Worm (Caenorhabditis elegans) whole organism, mixed stage, embryonic: ENCODE measurements around the gene cpr-9.
A peak's percentile ranks its signal among the peaks of the same experiment; 100 is the strongest.
"Not testable (repeated sequence)": the region's sequence is repeated elsewhere in the genome, so short reads cannot be mapped to it uniquely, and the experiment has no call there.

Experiments used
- M03D4.4 ChIP-seq: sonication (generic microtip); optimal IDR thresholded peaks from 2 replicates; lab custom pipeline; 2017; ENCODE audit warnings: mild to moderate bottlenecking, missing genetic modification characterization, missing compliant biosample characterization
- blmp-1 ChIP-seq: fragments of 150-350 bp; optimal IDR thresholded peaks from 2 replicates; lab custom pipeline; 2014; ENCODE audit warnings: missing biosample characterization, missing genetic modification characterization
- ceh-39 ChIP-seq: fragments of 150-350 bp; optimal IDR thresholded peaks from 2 replicates; lab custom pipeline; 2014; ENCODE audit warnings: missing biosample characterization, missing genetic modification characterization
- ceh-43 ChIP-seq: fragments of 200-800 bp; sonication (Bioruptor generic); optimal IDR thresholded peaks from 2 replicates; lab custom pipeline; 2018; ENCODE audit warnings: mild to moderate bottlenecking, missing genetic modification characterization, moderate library complexity, missing compliant biosample characterization
- ceh-83 ChIP-seq: fragments of 200-800 bp; sonication (Bioruptor generic); optimal IDR thresholded peaks from 2 replicates; lab custom pipeline; 2018; ENCODE audit warnings: mild to moderate bottlenecking, missing genetic modification characterization, missing compliant biosample characterization
- ces-1 ChIP-seq: fragments of 150-350 bp; optimal IDR thresholded peaks from 2 replicates; lab custom pipeline; 2014; ENCODE audit warnings: missing biosample characterization, missing genetic modification reagents, missing genetic modification characterization
- cnd-1 ChIP-seq: fragments of 200-800 bp; sonication (Bioruptor generic); optimal IDR thresholded peaks from 2 replicates; lab custom pipeline; 2018; ENCODE audit warnings: mild to moderate bottlenecking, missing genetic modification characterization, missing compliant biosample characterization
- elt-1 ChIP-seq: sonication (generic microtip); optimal IDR thresholded peaks from 2 replicates; lab custom pipeline; 2017; ENCODE audit warnings: missing genetic modification characterization, mild to moderate bottlenecking, missing compliant biosample characterization, antibody characterized with exemption, moderate library complexity, borderline replicate concordance; ENCODE audit not compliant: insufficient read depth
- elt-3 ChIP-seq: fragments of 150-350 bp; optimal IDR thresholded peaks from 2 replicates; lab custom pipeline; 2014; ENCODE audit warnings: missing biosample characterization, missing genetic modification characterization
- flh-1 ChIP-seq: fragments of 200-800 bp; sonication (Bioruptor generic); optimal IDR thresholded peaks from 2 replicates; lab custom pipeline; 2018; ENCODE audit warnings: mild to moderate bottlenecking, missing genetic modification characterization, moderate library complexity, missing compliant biosample characterization
- ham-2 ChIP-seq: fragments of 200-800 bp; sonication (Bioruptor generic); optimal IDR thresholded peaks from 2 replicates; lab custom pipeline; 2018; ENCODE audit warnings: mild to moderate bottlenecking, missing genetic modification characterization, missing compliant biosample characterization
- hlh-1 ChIP-seq: fragments of 150-350 bp; optimal IDR thresholded peaks from 2 replicates; lab custom pipeline; 2014; ENCODE audit warnings: missing biosample characterization, missing genetic modification reagents, missing genetic modification characterization
- lin-13 ChIP-seq: fragments of 150-350 bp; optimal IDR thresholded peaks from 2 replicates; lab custom pipeline; 2014; ENCODE audit warnings: missing biosample characterization, missing genetic modification characterization
- lin-32 ChIP-seq: fragments of 200-800 bp; sonication (Bioruptor generic); optimal IDR thresholded peaks from 2 replicates; lab custom pipeline; 2018; ENCODE audit warnings: mild to moderate bottlenecking, missing genetic modification characterization, missing compliant biosample characterization
- mep-1 ChIP-seq: fragments of 150-350 bp; optimal IDR thresholded peaks from 2 replicates; lab custom pipeline; 2017; ENCODE audit warnings: missing biosample characterization, missing genetic modification reagents, missing genetic modification characterization, inconsistent platforms
- mls-2 ChIP-seq: sonication (generic microtip); optimal IDR thresholded peaks from 2 replicates; lab custom pipeline; 2016; ENCODE audit warnings: mild to moderate bottlenecking, missing genetic modification characterization, moderate library complexity, missing compliant biosample characterization
- nhr-2 ChIP-seq: fragments of 150-350 bp; optimal IDR thresholded peaks from 2 replicates; lab custom pipeline; 2014; ENCODE audit warnings: missing biosample characterization, missing genetic modification characterization
- nhr-237 ChIP-seq: fragments of 150-350 bp; optimal IDR thresholded peaks from 2 replicates; lab custom pipeline; 2014; ENCODE audit warnings: missing biosample characterization, missing genetic modification characterization
- nhr-28 ChIP-seq: fragments of 150-350 bp; optimal IDR thresholded peaks from 2 replicates; lab custom pipeline; 2014; ENCODE audit warnings: missing biosample characterization, missing genetic modification characterization
- pha-4 ChIP-seq: fragments of 150-350 bp; optimal IDR thresholded peaks from 2 replicates; lab custom pipeline; 2018; ENCODE audit warnings: missing biosample characterization, missing genetic modification reagents, missing genetic modification characterization
- sem-2 ChIP-seq: fragments of 200-800 bp; sonication (Bioruptor generic); optimal IDR thresholded peaks from 2 replicates; lab custom pipeline; 2018; ENCODE audit warnings: mild to moderate bottlenecking, missing genetic modification characterization, missing compliant biosample characterization
- sptf-1 ChIP-seq: sonication (generic microtip); optimal IDR thresholded peaks from 2 replicates; lab custom pipeline; 2017; ENCODE audit warnings: mild to moderate bottlenecking, missing genetic modification characterization, moderate library complexity, missing compliant biosample characterization
- tbx-8 ChIP-seq: fragments of 200-800 bp; sonication (Bioruptor generic); optimal IDR thresholded peaks from 2 replicates; lab custom pipeline; 2018; ENCODE audit warnings: mild to moderate bottlenecking, missing genetic modification characterization, moderate library complexity, missing compliant biosample characterization
- unc-120 ChIP-seq: sonication (generic microtip); optimal IDR thresholded peaks from 2 replicates; lab custom pipeline; 2017; ENCODE audit warnings: missing genetic modification characterization, missing compliant biosample characterization; ENCODE audit not compliant: poor library complexity, severe bottlenecking
- unc-39 ChIP-seq: fragments of 150-350 bp; optimal IDR thresholded peaks from 2 replicates; lab custom pipeline; 2014; ENCODE audit warnings: missing biosample characterization, missing genetic modification characterization
- unc-62 ChIP-seq: fragments of 150-350 bp; optimal IDR thresholded peaks from 2 replicates; lab custom pipeline; 2014; ENCODE audit warnings: missing biosample characterization, missing genetic modification reagents, missing genetic modification characterization

Gene cpr-9

DNA sequence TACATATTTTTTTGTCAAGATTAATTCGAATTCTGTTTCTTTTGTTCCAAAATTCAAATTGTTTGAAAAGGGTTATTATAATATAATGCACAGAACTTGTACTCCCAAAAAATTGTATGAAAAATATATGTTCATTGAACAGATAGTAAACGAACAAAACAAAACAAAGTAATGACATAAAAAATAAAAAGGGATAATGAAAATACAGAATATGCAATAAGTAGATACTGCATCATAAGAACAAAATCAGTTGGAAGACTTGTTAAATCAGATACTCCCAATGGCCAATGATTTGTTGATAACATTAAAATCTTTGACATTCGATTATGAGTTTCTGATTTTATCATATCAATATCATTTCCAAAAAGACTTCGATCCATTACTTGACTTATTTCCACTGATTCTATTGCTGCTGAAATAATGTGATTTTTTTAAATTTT, 1.7 kb downstream of the cpr-9 start:
- TF ChIP-seq lin-32 (GFP tag; lab: Kevin White, UChicago): no peak
- no peak for TF ChIP-seq blmp-1

DNA sequence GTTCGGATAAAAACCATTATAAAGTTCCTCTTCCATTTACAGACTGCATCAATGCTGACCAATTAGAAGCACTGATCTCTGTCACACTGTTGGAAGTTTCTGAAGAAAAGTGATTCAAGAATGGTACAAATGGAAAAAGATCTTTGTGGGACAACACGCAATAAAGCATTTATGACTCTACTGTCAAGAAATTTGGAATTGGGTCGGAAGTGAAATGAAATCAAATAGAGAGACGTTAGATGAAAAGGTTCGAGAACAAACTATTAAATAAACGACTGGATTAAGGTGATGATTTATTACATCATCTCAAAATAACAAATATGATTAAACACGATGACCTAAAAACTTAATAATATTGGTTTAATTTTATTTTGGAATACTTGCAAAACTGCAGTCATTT, 3.6 kb downstream of the cpr-9 start, which contains the start of gene F57F5.3:
F57F5.3 (minus strand) TSS at position 101 of the 400 bp plus-strand sequence.
- TF ChIP-seq M03D4.4 (tag; lab: Kevin White, UChicago) (no peak), ham-2 (no peak)

ce11 chrV:12011686-12012085, 8.8 kb downstream of the cpr-9 start:
- no peak for TF ChIP-seq pha-4
- TF ChIP-seq blmp-1: peak; percentile 36
- TF ChIP-seq, all 35 proteins: peak for 1

- no peak for TF ChIP-seq nhr-2 (tag; lab: Kevin White, UChicago)
- no peak for TF ChIP-seq elt-1
- TF ChIP-seq sptf-1 (tag; lab: Kevin White, UChicago): no peak
- no peak for TF ChIP-seq nhr-237 (tag; lab: Kevin White, UChicago)
- TF ChIP-seq ceh-39: no peak
- no peak for TF ChIP-seq pha-4
These were observed 10.4 kb downstream of the cpr-9 start, which contains the start of gene add-2 for ce11 chrV:12013298-12013697. add-2 (minus strand) TSS chrV:12013406.

- not testable (repeated sequence) for TF ChIP-seq unc-39 (tag; lab: Kevin White, UChicago); ceh-43 (GFP tag; lab: Kevin White, UChicago); nhr-28 (tag; lab: Kevin White, UChicago)
These were observed 17.2 kb downstream of the cpr-9 start, which contains the start of gene F10C2.3 for ce11 chrV:12020026-12020425. F10C2.3 (plus strand) TSS chrV:12020326.

DNA sequence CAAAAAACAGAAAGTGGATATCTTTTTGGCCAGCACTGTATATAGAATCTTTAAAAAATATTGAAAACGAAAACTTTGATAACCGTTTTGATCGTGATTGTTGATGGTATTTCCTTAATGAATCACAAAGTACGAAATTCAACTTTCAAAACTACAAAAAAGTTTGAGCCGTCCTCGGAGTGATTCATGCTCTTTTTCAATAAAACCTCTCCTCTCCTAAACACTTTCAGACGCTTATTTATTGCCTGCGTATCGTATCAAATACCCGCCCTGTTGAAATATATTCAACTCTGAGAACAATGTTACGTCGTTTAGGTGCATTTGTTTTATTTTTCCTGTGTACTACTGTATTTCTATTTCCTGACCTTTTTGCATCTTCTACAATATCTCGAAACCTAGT, 18.1 kb downstream of the cpr-9 start:
- TF ChIP-seq sem-2 (GFP tag; lab: Kevin White, UChicago) (no peak), lin-32 (GFP tag; lab: Kevin White, UChicago) (no peak), unc-39 (tag; lab: Kevin White, UChicago) (no peak), ceh-39 (no peak), hlh-1 (no peak), M03D4.4 (tag; lab: Kevin White, UChicago) (no peak)

ce11 chrV:12024273-12024672, 21.4 kb downstream of the cpr-9 start:
- TF ChIP-seq elt-1: no peak
- no peak for TF ChIP-seq ham-2
- no peak for TF ChIP-seq ceh-83
- no peak for TF ChIP-seq mep-1 (tag; lab: Kevin White, UChicago)
- TF ChIP-seq ces-1: peak; percentile 38
- peak; percentile 63 for TF ChIP-seq sptf-1 (tag; lab: Kevin White, UChicago)
- TF ChIP-seq tbx-8 (GFP tag; lab: Kevin White, UChicago): no peak
- no peak for TF ChIP-seq flh-1 (GFP tag; lab: Kevin White, UChicago)
- TF ChIP-seq ceh-43 (GFP tag; lab: Kevin White, UChicago): no peak
- peak; percentile 10 for TF ChIP-seq mls-2 (tag; lab: Kevin White, UChicago)
- no peak for TF ChIP-seq unc-39 (tag; lab: Kevin White, UChicago)

ce11 chrV:12025683-12026082, 22.8 kb downstream of the cpr-9 start:
- TF ChIP-seq ces-1 (peak; percentile 93), unc-62 (GFP tag; lab: Kevin White, UChicago) (no peak), unc-120 (tag; lab: Kevin White, UChicago) (peak; percentile 19)

DNA sequence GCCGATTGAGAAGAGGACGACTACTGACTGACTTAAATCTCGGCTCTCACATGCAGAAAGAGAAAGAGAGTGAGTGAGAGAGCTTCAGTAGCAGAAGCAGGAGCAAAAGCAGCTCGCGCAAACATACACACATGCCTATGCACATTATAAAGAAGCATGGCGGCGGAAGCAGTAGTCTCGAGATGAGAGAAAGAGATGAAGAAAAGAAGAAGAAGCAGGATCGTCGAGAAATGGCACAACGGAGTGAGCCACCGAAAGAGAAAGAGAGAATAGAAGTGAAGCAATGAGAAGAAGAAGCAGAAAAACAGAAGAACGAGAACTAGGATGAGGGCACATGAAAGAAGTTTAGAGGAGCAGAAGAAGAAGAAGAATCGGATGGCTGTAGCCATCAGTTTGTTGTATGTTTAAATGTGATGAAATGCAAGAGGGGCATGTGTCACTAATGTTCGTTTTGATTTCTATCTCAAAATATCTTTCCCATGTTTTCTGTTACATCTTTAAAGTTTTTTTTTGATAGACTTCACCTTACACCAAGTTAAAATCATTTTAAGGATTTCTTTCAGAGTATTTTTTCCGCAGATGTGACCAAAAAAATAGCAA, 24.1 kb downstream of the cpr-9 start:
- TF ChIP-seq M03D4.4 (tag; lab: Kevin White, UChicago) (no peak), cnd-1 (tag; lab: Kevin White, UChicago) (no peak), lin-13 (peak; percentile 4), ceh-83 (no peak), unc-120 (tag; lab: Kevin White, UChicago) (peak; percentile 81), ces-1 (peak; percentile 65), elt-3 (tag; lab: Kevin White, UChicago) (no peak), sem-2 (GFP tag; lab: Kevin White, UChicago) (no peak), hlh-1 (peak; percentile 17), unc-62 (GFP tag; lab: Kevin White, UChicago) (peak; percentile 66)
